Worm (Caenorhabditis elegans) whole organism, midembryonic: ENCODE results near the gene C17C3.15.

ENCODE experiments used
- cog-1 ChIP-seq: sonication (generic microtip); optimal IDR thresholded peaks from 2 replicates; lab custom pipeline; 2016; ENCODE audit warnings: missing genetic modification characterization, missing compliant biosample characterization
- klf-2 ChIP-seq: fragments of 200-800 bp; sonication (Bioruptor generic); conservative IDR thresholded peaks from 2 replicates; pipeline ENCODE4 v1.3.6; 2022; ENCODE audit warnings: missing genetic modification reagents, missing genetic modification characterization, missing compliant biosample characterization
- ref-1 ChIP-seq: fragments of 200-800 bp; sonication (Bioruptor generic); conservative IDR thresholded peaks from 2 replicates; pipeline ENCODE4 v1.3.6; 2022; ENCODE audit warnings: missing genetic modification reagents, missing genetic modification characterization, missing compliant biosample characterization
- tab-1 ChIP-seq: fragments of 200-800 bp; sonication (Bioruptor generic); IDR thresholded peaks from 2 replicates; pipeline ENCODE4 v1.3.6; 2022; ENCODE audit warnings: missing genetic modification characterization, missing compliant biosample characterization
- ztf-23 ChIP-seq: fragments of 200-800 bp; sonication (Bioruptor generic); IDR thresholded peaks from 2 replicates; pipeline ENCODE4 v1.3.6; 2022; ENCODE audit warnings: missing genetic modification reagents, missing genetic modification characterization, missing compliant biosample characterization
- ztf-29 ChIP-seq: fragments of 200-800 bp; sonication (Bioruptor generic); IDR thresholded peaks from 2 replicates; pipeline ENCODE4 v1.3.6; 2022; ENCODE audit warnings: missing genetic modification reagents, missing genetic modification characterization, missing compliant biosample characterization

- peak; percentile 95 for TF ChIP-seq cog-1
- TF ChIP-seq tab-1 (GFP tag; lab: Robert Waterston, UW), result peak; percentile 82
- TF ChIP-seq klf-2 (GFP tag; lab: Robert Waterston, UW), result no peak; the same call in none of the 2 replicates
- TF ChIP-seq ztf-29 (GFP tag; lab: Robert Waterston, UW), result 0 out of 2 replicates have a peak, but pooled peaks have one; percentile 40
- TF ChIP-seq ref-1, result peak; percentile 53; the same call in 1 of the 2 replicates
- TF ChIP-seq ztf-23, result peak; percentile 84
Observed at ce11 chrII:5543476-5544144, 26.8 kb upstream of the C17C3.15 start.
